Worm (Caenorhabditis elegans): Measurements from ENCODE around the gene kvs-3.

kvs-3 gene

ce11 chrV:9324167-9324566 lies 6.1 kb downstream of the kvs-3 start:
- TF ChIP-seq lsy-2 (tag; optimal IDR thresholded peaks at IDR 0.05) (no peak), ces-1 (GFP tag; optimal IDR thresholded peaks at IDR 0.05) (no peak), snpc-4 (tag; optimal IDR thresholded peaks at IDR 0.05) (no peak), unc-39 (tag; optimal IDR thresholded peaks at IDR 0.05) (no peak), drap-1 (GFP tag; optimal IDR thresholded peaks at IDR 0.05) (no peak), ceh-83 (GFP tag; optimal IDR thresholded peaks at IDR 0.05) (no peak), pha-4 (tag; optimal IDR thresholded peaks at IDR 0.05) (no peak), elt-3 (tag; optimal IDR thresholded peaks at IDR 0.05) (no peak), cnd-1 (tag; optimal IDR thresholded peaks at IDR 0.05) (no peak), sem-2 (GFP tag; optimal IDR thresholded peaks at IDR 0.05) (no peak), ham-2 (GFP tag; optimal IDR thresholded peaks at IDR 0.05) (no peak), blmp-1 (tag; optimal IDR thresholded peaks at IDR 0.05) (no peak), mab-5 (tag; optimal IDR thresholded peaks at IDR 0.05) (no peak), tbx-8 (GFP tag; optimal IDR thresholded peaks at IDR 0.05) (no peak), elt-1 (tag; optimal IDR thresholded peaks at IDR 0.05; ENCODE audit: borderline replicate concordance, insufficient read depth) (no peak), bed-3 (GFP tag; optimal IDR thresholded peaks at IDR 0.05) (no peak), mep-1 (tag; optimal IDR thresholded peaks at IDR 0.05) (no peak), nhr-76 (tag; optimal IDR thresholded peaks at IDR 0.05) (no peak), nhr-12 (tag; optimal IDR thresholded peaks at IDR 0.05) (no peak)

ce11 chrV:9326903-9327302 lies 8.8 kb downstream of the kvs-3 start:
- no peak for TF ChIP-seq mab-5 (tag; optimal IDR thresholded peaks at IDR 0.05)
- no peak for TF ChIP-seq tbx-8 (GFP tag; optimal IDR thresholded peaks at IDR 0.05)
- TF ChIP-seq ceh-43 (GFP tag; optimal IDR thresholded peaks at IDR 0.05) = no peak
- no peak for TF ChIP-seq nhr-28 (tag; optimal IDR thresholded peaks at IDR 0.05)
- no peak for TF ChIP-seq lin-32 (GFP tag; optimal IDR thresholded peaks at IDR 0.05)
- no peak for TF ChIP-seq lsy-2 (tag; optimal IDR thresholded peaks at IDR 0.05)
- no peak for TF ChIP-seq sptf-1 (tag; optimal IDR thresholded peaks at IDR 0.05)
- TF ChIP-seq M03D4.4 (tag; optimal IDR thresholded peaks at IDR 0.05) = no peak
- no peak for TF ChIP-seq lin-13 (tag; optimal IDR thresholded peaks at IDR 0.05)
- TF ChIP-seq ztf-11 (tag; optimal IDR thresholded peaks at IDR 0.05) = no peak
- no peak for TF ChIP-seq ham-2 (GFP tag; optimal IDR thresholded peaks at IDR 0.05)
- no peak for TF ChIP-seq nhr-2 (tag; optimal IDR thresholded peaks at IDR 0.05)
- TF ChIP-seq unc-120 (tag; optimal IDR thresholded peaks at IDR 0.05; ENCODE audit: poor library complexity, severe bottlenecking) = no peak
- no peak for TF ChIP-seq nhr-76 (tag; optimal IDR thresholded peaks at IDR 0.05)
- no peak for TF ChIP-seq bed-3 (GFP tag; optimal IDR thresholded peaks at IDR 0.05)

ce11 chrV:9327691-9328090 lies 9.6 kb downstream of the kvs-3 start:
- no peak for TF ChIP-seq ces-1 (GFP tag; optimal IDR thresholded peaks at IDR 0.05)
- no peak for TF ChIP-seq zip-8 (tag; optimal IDR thresholded peaks at IDR 0.05)
- no peak for TF ChIP-seq nhr-2 (tag; optimal IDR thresholded peaks at IDR 0.05)
- no peak for TF ChIP-seq bed-3 (GFP tag; optimal IDR thresholded peaks at IDR 0.05)
- TF ChIP-seq flh-1 (GFP tag; optimal IDR thresholded peaks at IDR 0.05) = no peak
- TF ChIP-seq tbx-8 (GFP tag; optimal IDR thresholded peaks at IDR 0.05) = no peak

- TF ChIP-seq lin-13 (tag; optimal IDR thresholded peaks at IDR 0.05) (no peak), nhr-2 (tag; optimal IDR thresholded peaks at IDR 0.05) (no peak), ham-2 (GFP tag; optimal IDR thresholded peaks at IDR 0.05) (no peak), nhr-12 (tag; optimal IDR thresholded peaks at IDR 0.05) (no peak), unc-39 (tag; optimal IDR thresholded peaks at IDR 0.05) (no peak), sem-2 (GFP tag; optimal IDR thresholded peaks at IDR 0.05) (no peak), unc-62 (GFP tag; optimal IDR thresholded peaks at IDR 0.05) (no peak)
These were observed 10.6 kb downstream of the kvs-3 start, which contains the start of gene K07B1.4 for ce11 chrV:9328670-9329069. K07B1.4 (plus strand) TSS chrV:9328970.

- TF ChIP-seq ceh-83 (GFP tag; optimal IDR thresholded peaks at IDR 0.05) (no peak), hlh-1 (tag; optimal IDR thresholded peaks at IDR 0.05) (no peak)
These were observed 11.3 kb downstream of the kvs-3 start for ce11 chrV:9329245-9329979.
